Worm (Caenorhabditis elegans): ENCODE data around the gene srv-28.
"Not testable (repeated sequence)": the region's sequence is repeated elsewhere in the genome, so short reads cannot be mapped to it uniquely, and the experiment has no call there.

Gene srv-28

DNA sequence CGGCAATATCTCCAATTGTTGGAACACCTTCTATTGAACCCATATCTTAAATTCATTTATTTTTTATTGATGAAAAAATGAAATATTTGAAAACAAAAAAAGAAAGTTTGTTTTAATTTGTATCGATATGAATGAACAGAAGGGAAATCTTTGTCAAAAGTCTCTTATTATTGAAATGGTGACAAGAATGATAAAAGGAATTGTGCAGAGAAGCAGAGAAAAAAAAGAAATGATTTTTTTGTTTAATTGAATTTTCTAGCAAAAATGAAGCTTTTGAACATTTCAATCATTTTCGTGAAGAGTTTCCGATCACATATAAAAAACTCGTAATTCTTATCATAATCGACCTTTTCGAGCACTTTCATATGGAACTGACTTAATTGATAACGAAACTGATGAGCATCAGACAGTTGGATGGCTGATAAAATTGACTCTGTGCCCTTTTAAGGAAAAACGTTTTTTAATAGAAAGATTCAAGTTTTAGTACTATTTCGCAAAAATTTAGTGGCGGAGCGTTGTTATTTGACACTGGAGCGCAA lies 12.6 kb upstream of the srv-28 start, which contains the start of the genes aat-4 and T13A10.1:
Gene aat-4, minus strand, starts transcription at position 51 of the 539 bp plus-strand sequence.
Gene T13A10.1, plus strand, starts transcription at position 411 of the 539 bp plus-strand sequence.
- no peak for TF ChIP-seq ref-1 (GFP tag; conservative IDR thresholded peaks at IDR 0.05)
- no peak for TF ChIP-seq ztf-29 (GFP tag; IDR thresholded peaks at IDR 0.05)
- TF ChIP-seq klf-2 (GFP tag; conservative IDR thresholded peaks at IDR 0.05): no peak
- no peak for TF ChIP-seq T22C8.4 (GFP tag; IDR thresholded peaks at IDR 0.05)
- no peak for TF ChIP-seq tab-1 (GFP tag; IDR thresholded peaks at IDR 0.05)
- no peak for TF ChIP-seq ztf-23 (GFP tag; IDR thresholded peaks at IDR 0.05)
- TF ChIP-seq cog-1 (tag; optimal IDR thresholded peaks at IDR 0.05): no peak
- no peak for TF ChIP-seq med-1 (GFP tag; optimal IDR thresholded peaks at IDR 0.05; ENCODE audit: insufficient read depth)
- no peak for TF ChIP-seq flt-1 (GFP tag; IDR thresholded peaks at IDR 0.05)

DNA sequence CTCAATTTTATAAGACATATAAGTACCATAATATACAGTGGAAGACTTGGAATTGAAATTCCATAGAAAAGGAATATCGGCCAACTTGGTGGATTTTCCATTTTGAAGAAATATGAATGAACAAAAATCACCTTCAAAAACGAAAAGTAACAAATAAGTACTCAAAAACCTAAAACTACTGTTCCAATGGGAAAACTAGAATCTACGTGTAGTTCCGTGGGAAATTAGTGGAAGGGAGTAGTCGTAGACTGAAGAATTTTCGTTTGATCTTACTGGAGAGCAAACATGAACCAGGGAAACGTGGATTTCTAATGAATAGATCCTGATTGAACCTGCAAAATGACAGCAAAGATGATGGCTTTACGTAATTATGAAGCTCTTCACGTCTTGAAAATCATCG lies 8.8 kb upstream of the srv-28 start, which contains the start of gene srv-31:
Gene srv-31, minus strand, starts transcription at position 101 of the 400 bp plus-strand sequence.
- TF ChIP-seq cog-1 (tag; optimal IDR thresholded peaks at IDR 0.05) (no peak), ref-1 (GFP tag; conservative IDR thresholded peaks at IDR 0.05) (no peak), T22C8.4 (GFP tag; IDR thresholded peaks at IDR 0.05) (no peak), klf-2 (GFP tag; conservative IDR thresholded peaks at IDR 0.05) (no peak), med-1 (GFP tag; optimal IDR thresholded peaks at IDR 0.05; ENCODE audit: insufficient read depth) (no peak), flt-1 (GFP tag; IDR thresholded peaks at IDR 0.05) (no peak), tab-1 (GFP tag; IDR thresholded peaks at IDR 0.05) (no peak), ztf-23 (GFP tag; IDR thresholded peaks at IDR 0.05) (no peak), ztf-29 (GFP tag; IDR thresholded peaks at IDR 0.05) (no peak)

DNA sequence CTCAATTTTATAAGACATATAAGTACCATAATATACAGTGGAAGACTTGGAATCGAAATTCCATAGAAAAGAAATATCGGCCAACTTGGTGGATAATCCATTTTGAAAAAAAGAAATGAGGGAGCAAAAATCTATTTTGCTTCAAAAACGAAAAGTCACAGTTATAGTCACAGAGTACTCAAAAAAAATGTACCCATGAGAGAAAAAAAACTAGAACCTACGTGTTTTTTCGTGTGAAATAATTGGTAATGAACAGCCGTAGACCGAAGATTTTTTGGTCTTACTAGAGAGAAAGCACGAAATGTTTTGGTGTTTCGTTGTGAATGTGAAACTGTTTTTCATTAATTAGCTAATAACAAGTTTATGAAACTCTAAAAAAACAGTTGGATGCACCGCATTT lies 6.2 kb upstream of the srv-28 start, which contains the start of gene srv-30:
Gene srv-30, minus strand, starts transcription at position 101 of the 400 bp plus-strand sequence.
- TF ChIP-seq cog-1 (tag; optimal IDR thresholded peaks at IDR 0.05) (no peak), med-1 (GFP tag; optimal IDR thresholded peaks at IDR 0.05; ENCODE audit: insufficient read depth) (no peak), klf-2 (GFP tag; conservative IDR thresholded peaks at IDR 0.05) (no peak), tab-1 (GFP tag; IDR thresholded peaks at IDR 0.05) (no peak), T22C8.4 (GFP tag; IDR thresholded peaks at IDR 0.05) (no peak), flt-1 (GFP tag; IDR thresholded peaks at IDR 0.05) (no peak), ref-1 (GFP tag; conservative IDR thresholded peaks at IDR 0.05) (no peak), ztf-29 (GFP tag; IDR thresholded peaks at IDR 0.05) (no peak), ztf-23 (GFP tag; IDR thresholded peaks at IDR 0.05) (no peak)

DNA sequence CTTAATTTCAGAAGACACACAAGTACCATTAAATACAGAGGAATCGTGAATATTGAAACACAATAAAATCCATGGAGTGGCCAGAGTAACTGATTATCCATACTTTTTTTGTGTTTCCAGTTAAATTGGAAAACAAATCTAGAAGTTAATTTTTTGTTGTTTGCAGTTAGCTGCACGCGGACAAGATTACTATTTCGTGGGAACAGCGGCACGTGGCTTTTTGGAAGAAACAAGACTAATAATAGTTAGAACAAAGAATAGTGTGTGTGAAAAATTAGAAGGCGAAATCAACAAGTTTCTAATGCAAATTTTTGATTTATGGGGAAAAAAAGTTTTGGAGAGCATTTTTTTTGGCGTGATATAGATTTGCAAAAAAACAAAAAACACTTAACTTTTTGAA lies 3.4 kb upstream of the srv-28 start, which contains the start of gene srv-29:
Gene srv-29, minus strand, starts transcription at position 101 of the 400 bp plus-strand sequence.
- no peak for TF ChIP-seq ztf-29 (GFP tag; IDR thresholded peaks at IDR 0.05)
- TF ChIP-seq ztf-23 (GFP tag; IDR thresholded peaks at IDR 0.05): no peak
- TF ChIP-seq T22C8.4 (GFP tag; IDR thresholded peaks at IDR 0.05): no peak

DNA sequence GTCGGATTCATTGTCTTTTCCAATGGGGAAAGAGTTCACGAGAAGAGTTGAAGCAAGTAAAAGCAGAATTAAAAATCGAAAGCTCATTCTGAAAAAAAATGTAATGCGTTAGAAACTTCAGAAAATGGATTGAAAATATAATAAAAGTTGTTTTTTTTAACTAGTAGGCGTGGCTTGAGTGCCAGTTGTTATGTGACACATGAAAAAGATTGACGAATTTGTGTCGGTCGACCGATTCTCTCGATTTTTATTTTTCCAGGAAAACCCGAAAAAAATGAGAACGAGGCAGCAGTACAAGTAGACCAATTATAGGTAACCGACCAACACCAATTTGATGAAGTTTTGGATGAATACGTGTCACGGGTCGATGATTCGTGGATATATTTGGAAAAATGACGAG lies 3.4 kb downstream of the srv-28 start, which contains the start of gene nlp-16:
Gene nlp-16, minus strand, starts transcription at position 101 of the 400 bp plus-strand sequence.
- no peak for TF ChIP-seq klf-2 (GFP tag; conservative IDR thresholded peaks at IDR 0.05)
- TF ChIP-seq flt-1 (GFP tag; IDR thresholded peaks at IDR 0.05): no peak
- TF ChIP-seq med-1 (GFP tag; optimal IDR thresholded peaks at IDR 0.05; ENCODE audit: insufficient read depth): no peak
- TF ChIP-seq ztf-23 (GFP tag; IDR thresholded peaks at IDR 0.05): no peak
- TF ChIP-seq tab-1 (GFP tag; IDR thresholded peaks at IDR 0.05): no peak
- TF ChIP-seq ref-1 (GFP tag; conservative IDR thresholded peaks at IDR 0.05): no peak
- no peak for TF ChIP-seq ztf-29 (GFP tag; IDR thresholded peaks at IDR 0.05)
- no peak for TF ChIP-seq cog-1 (tag; optimal IDR thresholded peaks at IDR 0.05)
- no peak for TF ChIP-seq T22C8.4 (GFP tag; IDR thresholded peaks at IDR 0.05)

DNA sequence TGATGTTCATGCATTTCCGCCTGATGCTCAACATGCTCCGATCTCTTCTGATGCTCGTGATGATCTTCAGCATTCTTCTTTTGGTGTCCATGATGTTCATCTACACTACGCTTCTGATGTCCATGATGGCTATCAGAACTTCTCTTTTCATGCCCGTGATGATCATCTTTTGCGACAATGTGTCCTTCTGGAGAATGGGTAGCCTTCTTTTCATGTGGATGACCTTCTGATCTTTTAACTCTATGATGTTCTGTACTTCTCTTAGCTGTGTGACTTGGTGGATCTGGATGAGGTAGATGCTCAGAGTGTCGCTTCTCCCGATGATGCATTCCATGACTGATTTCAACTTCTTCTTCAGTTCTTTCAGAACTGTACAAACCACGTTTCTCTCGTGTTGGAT lies 4.2 kb downstream of the srv-28 start:
- no peak for TF ChIP-seq flt-1 (GFP tag; IDR thresholded peaks at IDR 0.05)
- no peak for TF ChIP-seq tab-1 (GFP tag; IDR thresholded peaks at IDR 0.05)
- TF ChIP-seq ref-1 (GFP tag; conservative IDR thresholded peaks at IDR 0.05): no peak
- no peak for TF ChIP-seq ztf-23 (GFP tag; IDR thresholded peaks at IDR 0.05)
- TF ChIP-seq med-1 (GFP tag; optimal IDR thresholded peaks at IDR 0.05; ENCODE audit: insufficient read depth): no peak
- TF ChIP-seq cog-1 (tag; optimal IDR thresholded peaks at IDR 0.05): no peak
- TF ChIP-seq T22C8.4 (GFP tag; IDR thresholded peaks at IDR 0.05): no peak
- TF ChIP-seq klf-2 (GFP tag; conservative IDR thresholded peaks at IDR 0.05): no peak
- no peak for TF ChIP-seq ztf-29 (GFP tag; IDR thresholded peaks at IDR 0.05)

DNA sequence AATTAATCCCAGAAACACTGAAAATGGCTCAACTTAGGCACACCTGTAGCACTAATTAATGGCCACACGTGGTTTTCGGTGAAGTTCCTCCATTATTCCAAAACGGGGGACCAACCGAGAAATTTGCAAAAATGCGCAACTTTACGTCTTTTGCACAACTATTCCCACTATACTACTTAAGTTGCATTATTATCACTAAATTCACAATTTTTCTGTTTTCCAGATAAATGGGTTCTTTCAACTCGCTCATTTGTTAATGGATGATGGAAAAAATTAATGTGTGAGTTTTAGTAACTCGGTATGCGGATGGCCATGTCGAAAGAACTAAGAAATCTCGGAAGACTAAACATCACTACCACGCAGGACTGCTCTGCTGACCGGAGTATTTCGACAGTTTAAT lies 8.5 kb downstream of the srv-28 start, which contains the start of gene T13A10.64:
Gene T13A10.64, plus strand, starts transcription at position 301 of the 400 bp plus-strand sequence.
- TF ChIP-seq med-1 (GFP tag; optimal IDR thresholded peaks at IDR 0.05; ENCODE audit: insufficient read depth) (no peak), T22C8.4 (GFP tag; IDR thresholded peaks at IDR 0.05) (no peak), ref-1 (GFP tag; conservative IDR thresholded peaks at IDR 0.05) (no peak)

DNA sequence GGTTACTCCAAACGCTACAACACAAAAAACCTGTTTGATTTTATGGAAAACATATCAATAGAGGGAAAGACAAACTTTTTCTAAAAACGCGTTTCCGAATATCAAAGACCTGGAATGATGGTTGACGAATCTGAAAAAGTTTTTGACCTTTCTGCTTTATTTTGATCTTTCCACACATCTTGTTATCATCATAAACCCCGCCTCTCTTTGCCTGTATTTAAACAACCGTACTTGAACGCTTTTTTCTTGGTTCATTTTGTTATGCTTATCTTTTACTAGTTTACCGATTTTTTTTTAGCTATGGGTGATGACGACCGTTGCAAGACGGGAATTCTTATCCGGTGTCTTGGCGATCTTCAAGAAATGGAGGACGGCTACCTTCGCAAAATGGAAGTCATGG lies 10.1 kb downstream of the srv-28 start, which contains the start of gene T13A10.2:
Gene T13A10.2, plus strand, starts transcription at position 301 of the 400 bp plus-strand sequence.
- not testable (repeated sequence) for TF ChIP-seq T22C8.4 (GFP tag; IDR thresholded peaks at IDR 0.05); med-1 (GFP tag; optimal IDR thresholded peaks at IDR 0.05; ENCODE audit: insufficient read depth); ref-1 (GFP tag; conservative IDR thresholded peaks at IDR 0.05)

DNA sequence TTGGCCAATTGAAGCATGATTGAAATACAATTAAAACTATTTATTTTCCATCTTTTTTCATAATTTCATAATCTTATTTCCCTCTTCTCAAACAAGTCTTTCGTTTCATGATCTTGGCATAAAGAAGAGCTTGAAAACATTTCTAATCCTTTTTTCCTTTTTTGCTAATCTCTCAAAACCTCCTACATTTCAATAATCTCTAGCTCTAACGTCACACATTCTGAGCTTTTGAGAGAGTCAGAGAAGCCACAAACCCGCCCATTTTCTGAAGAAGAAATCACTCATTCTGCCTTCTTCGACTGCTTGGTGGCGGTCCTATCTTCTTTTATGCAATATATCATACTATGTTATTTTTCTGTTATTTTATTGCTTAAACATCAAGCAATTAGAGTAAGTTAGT lies 13.6 kb downstream of the srv-28 start, which contains the start of gene F58F9.1:
Gene F58F9.1, plus strand, starts transcription at position 251 of the 400 bp plus-strand sequence.
- TF ChIP-seq klf-2 (GFP tag; conservative IDR thresholded peaks at IDR 0.05) (no peak), flt-1 (GFP tag; IDR thresholded peaks at IDR 0.05) (no peak), ztf-29 (GFP tag; IDR thresholded peaks at IDR 0.05) (no peak), ztf-23 (GFP tag; IDR thresholded peaks at IDR 0.05) (no peak), cog-1 (tag; optimal IDR thresholded peaks at IDR 0.05) (no peak), tab-1 (GFP tag; IDR thresholded peaks at IDR 0.05) (no peak), med-1 (GFP tag; optimal IDR thresholded peaks at IDR 0.05; ENCODE audit: insufficient read depth) (no peak), ref-1 (GFP tag; conservative IDR thresholded peaks at IDR 0.05) (no peak), T22C8.4 (GFP tag; IDR thresholded peaks at IDR 0.05) (no peak)

DNA sequence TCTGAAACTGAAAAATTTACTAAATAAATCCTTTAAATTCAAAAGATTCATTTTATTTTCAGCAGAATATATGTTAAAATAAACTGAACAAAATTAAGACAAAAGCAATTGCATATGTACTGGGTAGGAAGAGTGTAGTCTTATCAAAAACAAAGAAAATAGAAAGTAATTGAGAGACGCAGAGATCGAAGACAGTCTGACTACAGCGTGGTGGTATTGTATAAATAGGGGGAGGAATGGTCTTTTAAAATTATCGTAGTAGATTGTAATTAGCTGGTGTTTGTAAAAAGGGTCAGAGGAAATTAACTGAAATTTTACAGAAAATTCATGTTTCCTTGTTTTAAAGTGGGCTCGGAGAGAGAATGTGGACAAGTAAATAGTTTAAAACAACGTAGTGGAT lies 14.7 kb downstream of the srv-28 start, which contains the start of gene acox-3:
Gene acox-3, minus strand, starts transcription at position 7 of the 400 bp plus-strand sequence.
- TF ChIP-seq klf-2 (GFP tag; conservative IDR thresholded peaks at IDR 0.05) (no peak), flt-1 (GFP tag; IDR thresholded peaks at IDR 0.05) (no peak), ref-1 (GFP tag; conservative IDR thresholded peaks at IDR 0.05) (no peak), ztf-23 (GFP tag; IDR thresholded peaks at IDR 0.05) (no peak), ztf-29 (GFP tag; IDR thresholded peaks at IDR 0.05) (no peak), cog-1 (tag; optimal IDR thresholded peaks at IDR 0.05) (no peak), med-1 (GFP tag; optimal IDR thresholded peaks at IDR 0.05; ENCODE audit: insufficient read depth) (no peak)
